Fruit fly (Drosophila melanogaster): ENCODE data around the gene Ctns.

Gene Ctns

DNA sequence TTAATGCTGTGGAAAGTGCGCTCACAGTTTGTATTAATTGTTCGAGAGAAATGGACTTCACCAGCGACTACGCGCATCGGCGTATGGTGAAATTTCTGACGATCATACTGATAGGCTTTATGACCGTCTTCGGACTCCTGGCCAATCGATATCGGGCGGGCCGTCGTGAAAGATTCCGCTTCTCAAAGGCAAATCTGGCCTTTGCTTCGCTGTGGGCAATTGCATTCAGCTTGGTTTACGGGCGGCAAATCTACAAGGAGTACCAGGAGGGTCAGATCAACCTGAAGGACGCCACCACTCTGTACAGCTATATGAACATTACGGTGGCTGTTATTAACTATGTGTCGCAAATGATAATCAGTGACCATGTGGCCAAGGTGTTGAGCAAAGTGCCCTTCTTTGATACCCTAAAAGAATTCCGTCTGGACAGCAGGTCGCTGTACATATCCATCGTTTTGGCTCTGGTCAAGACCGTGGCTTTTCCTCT, 7.1 kb downstream of the Ctns start, which contains the start of gene Gr94a:
TSS of gene Gr94a (plus strand) at position 51 of the 487 bp plus-strand sequence.
- TF ChIP-seq noc (tag; optimal IDR thresholded peaks at IDR 0.05): no peak

- peak; percentile 43 for TF ChIP-seq noc (tag; optimal IDR thresholded peaks at IDR 0.05)
These were observed 10.1 kb downstream of the Ctns start for dm6 chr3R:23048690-23049118.

DNA sequence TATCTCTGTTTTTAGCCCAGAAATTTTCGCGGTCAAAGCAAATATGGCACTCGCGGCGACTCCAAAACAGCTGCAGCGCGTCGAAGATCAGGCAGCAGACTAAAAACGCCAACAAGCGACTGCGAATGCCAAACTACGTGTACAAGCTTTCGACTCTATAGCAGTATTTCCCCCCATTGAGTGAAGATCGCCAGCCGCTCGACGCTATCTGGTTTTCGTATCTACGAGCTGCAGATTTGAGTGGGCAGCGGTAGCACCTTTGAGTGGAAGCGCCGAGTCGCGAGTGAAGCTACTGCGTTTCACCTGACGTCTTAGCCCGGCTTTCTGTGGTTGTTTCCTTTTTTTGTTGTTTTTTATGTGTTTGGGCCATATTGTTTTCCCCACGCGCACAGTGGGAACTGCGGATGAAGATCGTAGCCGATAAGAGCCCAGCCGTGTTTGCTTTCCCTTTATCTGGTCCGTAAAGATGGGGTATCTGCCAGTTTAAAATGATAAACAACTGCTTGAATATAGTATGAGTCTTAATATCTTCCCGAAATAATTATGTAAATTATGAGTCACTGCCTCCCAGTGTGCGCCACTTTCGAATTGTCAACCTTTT, 10.6 kb downstream of the Ctns start, which contains the start of gene CG17121:
TSS of gene CG17121 (minus strand) at position 126 of the 601 bp plus-strand sequence.
- no peak for TF ChIP-seq noc (tag; optimal IDR thresholded peaks at IDR 0.05)

dm6 chr3R:23046529-23046943, 12.2 kb downstream of the Ctns start:
- TF ChIP-seq noc (tag; optimal IDR thresholded peaks at IDR 0.05): peak; percentile 81

- no peak for TF ChIP-seq noc (tag; optimal IDR thresholded peaks at IDR 0.05)
These were observed 15.1 kb downstream of the Ctns start, which contains the start of gene CG13837 for dm6 chr3R:23043690-23044089. TSS of gene CG13837 (plus strand) at chr3R:23043990.

DNA sequence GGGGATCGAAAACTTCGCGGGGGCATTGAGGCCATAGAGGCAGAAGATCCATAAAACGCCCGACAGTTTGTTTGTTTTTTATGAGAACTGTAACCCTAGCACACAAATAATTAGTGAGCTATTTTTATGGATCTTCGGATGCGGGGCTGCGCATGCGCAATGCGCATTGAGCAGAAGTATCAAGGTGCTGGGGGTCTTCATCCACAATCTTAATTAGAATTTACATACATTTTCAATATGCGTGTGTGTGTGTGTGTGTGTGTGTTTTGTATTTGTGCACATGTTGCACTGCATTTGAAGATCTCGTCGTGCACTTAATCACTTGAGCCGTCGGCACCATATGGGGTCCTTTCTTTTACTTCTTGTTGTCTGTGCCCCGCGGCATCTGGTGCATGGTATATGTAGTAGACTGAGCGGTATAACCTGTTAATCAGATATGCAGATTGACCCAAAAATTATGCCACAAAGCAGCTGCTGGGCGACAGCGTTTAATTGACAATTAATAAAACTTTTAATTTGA, 16.0 kb downstream of the Ctns start:
- no peak for TF ChIP-seq noc (tag; optimal IDR thresholded peaks at IDR 0.05)

DNA sequence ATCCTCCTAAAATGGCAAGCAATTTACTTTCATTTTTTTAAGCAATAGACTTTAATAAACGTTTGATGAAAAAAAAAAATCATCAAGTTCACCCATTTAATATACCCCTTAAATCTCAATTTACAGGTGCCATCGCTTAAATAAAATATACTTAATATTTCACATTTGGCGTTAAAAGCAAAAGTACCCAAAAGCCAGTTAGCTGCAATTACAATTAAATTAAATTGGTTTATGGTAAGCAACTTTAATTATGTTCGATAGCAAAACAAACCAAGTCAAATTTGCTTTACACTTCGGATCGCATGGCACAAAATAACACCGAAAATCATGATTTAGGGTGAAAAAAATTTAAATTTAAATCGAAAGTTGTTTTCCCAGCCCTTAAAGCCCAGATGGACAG, 16.8 kb downstream of the Ctns start, which contains the start of gene CG13838:
TSS of gene CG13838 (plus strand) at position 301 of the 400 bp plus-strand sequence.
- no peak for TF ChIP-seq noc (tag; optimal IDR thresholded peaks at IDR 0.05)

- no peak for TF ChIP-seq noc (tag; optimal IDR thresholded peaks at IDR 0.05)
These were observed 20.7 kb downstream of the Ctns start for dm6 chr3R:23038062-23038461.

DNA sequence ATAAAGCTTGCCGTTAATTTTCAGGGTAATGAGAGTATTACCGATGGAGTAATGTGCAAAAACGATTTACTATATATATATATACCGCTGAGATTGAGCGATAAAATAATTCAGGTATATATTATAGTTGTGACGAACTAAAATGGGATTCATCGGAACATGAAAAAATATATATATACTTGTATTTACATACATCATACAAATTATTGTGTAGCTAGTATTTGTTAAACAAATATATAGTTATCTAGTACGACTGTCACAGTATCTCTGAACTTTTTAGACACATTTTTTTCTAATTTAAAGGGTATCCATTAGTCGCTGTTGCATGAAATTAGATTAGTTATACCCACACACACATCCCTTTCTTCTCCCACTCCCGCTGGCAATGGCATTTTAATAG, 22.4 kb downstream of the Ctns start:
- TF ChIP-seq noc (tag; optimal IDR thresholded peaks at IDR 0.05): no peak

DNA sequence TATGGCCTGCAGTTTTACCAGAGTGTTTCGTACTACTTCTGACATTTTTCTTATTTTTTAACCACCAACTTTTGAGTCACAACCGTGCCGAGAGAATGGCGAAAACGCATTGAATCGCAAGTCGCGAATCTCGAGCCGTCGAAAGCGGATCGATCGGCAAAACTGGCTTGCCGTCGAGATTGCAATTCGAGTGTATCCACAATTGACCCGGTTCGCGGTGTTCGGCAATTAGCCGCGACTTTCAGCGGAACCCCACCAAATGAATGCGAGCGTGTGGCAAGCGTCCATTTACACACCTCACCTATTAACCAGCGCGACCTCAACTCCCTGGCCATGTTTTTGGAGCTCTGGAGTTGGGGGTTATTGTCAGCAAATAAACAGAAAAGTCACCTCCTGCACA, 23.3 kb downstream of the Ctns start, which contains the start of gene CG13833:
TSS of gene CG13833 (minus strand) at position 101 of the 400 bp plus-strand sequence.
- no peak for TF ChIP-seq noc (tag; optimal IDR thresholded peaks at IDR 0.05)

- no peak for TF ChIP-seq noc (tag; optimal IDR thresholded peaks at IDR 0.05)
These were observed 27.9 kb downstream of the Ctns start for dm6 chr3R:23030900-23031299.

DNA sequence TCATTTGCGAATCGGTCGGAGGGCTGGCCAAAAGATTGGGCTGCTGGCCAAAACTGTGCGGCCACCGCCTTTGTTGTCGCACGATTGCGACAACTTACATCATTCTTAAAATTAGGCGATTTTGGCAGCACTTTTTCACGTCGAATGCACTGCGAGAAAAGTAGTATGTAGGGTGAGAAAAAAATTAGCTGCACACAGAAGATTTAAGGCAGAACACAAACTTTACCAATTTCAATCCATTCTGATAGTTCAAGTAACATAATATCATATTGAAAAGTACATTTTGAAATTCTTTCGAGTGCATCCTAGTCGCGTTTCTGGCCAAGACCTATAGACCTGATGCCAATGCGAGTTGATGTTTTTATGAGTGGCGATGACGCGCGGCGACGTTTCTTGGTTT, 30.3 kb downstream of the Ctns start:
- TF ChIP-seq noc (tag; optimal IDR thresholded peaks at IDR 0.05): peak; percentile 13

- no peak for TF ChIP-seq noc (tag; optimal IDR thresholded peaks at IDR 0.05)
These were observed 31.3 kb downstream of the Ctns start for dm6 chr3R:23027428-23027813.

dm6 chr3R:23026652-23027427, 31.9 kb downstream of the Ctns start, which contains the start of gene lmd:
TSS of gene lmd (minus strand) at chr3R:23026713.
- no peak for TF ChIP-seq noc (tag; optimal IDR thresholded peaks at IDR 0.05)

DNA sequence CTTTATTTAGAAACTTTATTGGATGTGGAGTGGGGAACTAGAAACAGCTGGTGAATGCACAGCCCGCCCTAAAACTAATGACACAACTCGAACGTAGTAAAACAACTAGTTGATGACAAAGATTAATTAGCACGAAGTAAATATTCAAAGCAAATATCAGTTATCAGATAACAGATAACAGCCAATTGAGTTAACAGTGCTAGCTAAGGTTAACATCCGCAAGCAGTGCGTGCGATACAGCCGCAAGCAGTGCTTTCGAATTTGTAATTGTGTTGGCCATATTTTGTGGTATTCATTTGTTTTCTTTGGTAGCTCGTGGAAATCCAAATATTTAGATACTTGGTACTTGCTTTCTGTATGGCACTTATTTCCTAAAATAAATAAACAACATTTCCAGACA, 45.3 kb downstream of the Ctns start:
- no peak for TF ChIP-seq noc (tag; optimal IDR thresholded peaks at IDR 0.05)

dm6 chr3R:23012017-23012416, 46.7 kb downstream of the Ctns start, which contains the start of gene CG6688:
TSS of gene CG6688 (plus strand) at chr3R:23012412.
- no peak for TF ChIP-seq noc (tag; optimal IDR thresholded peaks at IDR 0.05)

Data from whole organism, larva.